Worm (Caenorhabditis elegans): ENCODE data around the gene T28A8.5.

The T28A8.5 gene

ce11 chrIII:13464493-13465362, 36.7 kb upstream of the T28A8.5 start, which contains the start of gene kel-3:
Gene kel-3, plus strand, starts transcription at chrIII:13464820.
- peak; percentile 33 for TF ChIP-seq nhr-10 (tag; optimal IDR thresholded peaks at IDR 0.05)
- peak; percentile 63 for TF ChIP-seq zag-1 (tag; optimal IDR thresholded peaks at IDR 0.05)
- TF ChIP-seq nhr-25 (tag; optimal IDR thresholded peaks at IDR 0.05), result peak; percentile 53
- TF ChIP-seq sma-9 (GFP tag; optimal IDR thresholded peaks at IDR 0.05), result peak; percentile 92
- no peak for TF ChIP-seq sma-9 (tag; optimal IDR thresholded peaks at IDR 0.05)
- no peak for TF ChIP-seq alr-1 (tag; optimal IDR thresholded peaks at IDR 0.05)
- no peak for TF ChIP-seq lin-11 (tag; optimal IDR thresholded peaks at IDR 0.05)
- peak in 1 of 2 experiments; percentile 42 for TF ChIP-seq mdl-1 (tag; optimal IDR thresholded peaks at IDR 0.05)
- no peak for TF ChIP-seq ztf-11 (tag; optimal IDR thresholded peaks at IDR 0.05)
- TF ChIP-seq dmd-4 (tag; optimal IDR thresholded peaks at IDR 0.05), result no peak
- no peak for TF ChIP-seq R02D3.7 (tag; optimal IDR thresholded peaks at IDR 0.05)
- no peak for TF ChIP-seq skn-1 (tag; optimal IDR thresholded peaks at IDR 0.05)
- TF ChIP-seq egl-27 (tag; optimal IDR thresholded peaks at IDR 0.05), result peak; percentile 28
- peak; percentile 56 for TF ChIP-seq C34F6.9 (tag; optimal IDR thresholded peaks at IDR 0.05)
- peak; percentile 14 for TF ChIP-seq unc-55 (GFP tag; optimal IDR thresholded peaks at IDR 0.05)
- TF ChIP-seq unc-62 (GFP tag; optimal IDR thresholded peaks at IDR 0.05), result no peak
- no peak for TF ChIP-seq mab-5 (tag; optimal IDR thresholded peaks at IDR 0.05)
- peak; percentile 63 for TF ChIP-seq fos-1 (tag; optimal IDR thresholded peaks at IDR 0.05)
- peak; percentile 77 for TF ChIP-seq ztf-4 (tag; optimal IDR thresholded peaks at IDR 0.05)
- 0 out of 2 replicates have a peak, but pooled peaks have one; percentile 20 for TF ChIP-seq ztf-1 (GFP tag; conservative IDR thresholded peaks at IDR 0.05)
- TF ChIP-seq nhr-12 (tag; optimal IDR thresholded peaks at IDR 0.05), result no peak
- no peak for TF ChIP-seq snpc-4 (tag; optimal IDR thresholded peaks at IDR 0.05)
- TF ChIP-seq lin-13 (GFP tag; optimal IDR thresholded peaks at IDR 0.05), result peak; percentile 69
- peak; percentile 64 for TF ChIP-seq nhr-11 (tag; optimal IDR thresholded peaks at IDR 0.05)
- peak; percentile 90 for TF ChIP-seq crh-2 (tag; optimal IDR thresholded peaks at IDR 0.05)
- no peak for TF ChIP-seq lin-39 (tag; optimal IDR thresholded peaks at IDR 0.05)
- peak; percentile 38 to 82 for TF ChIP-seq lsy-2 (tag; optimal IDR thresholded peaks at IDR 0.05)
- peak; percentile 96 for TF ChIP-seq ama-1 (optimal IDR thresholded peaks at IDR 0.05)
- TF ChIP-seq gmeb-1 (tag; optimal IDR thresholded peaks at IDR 0.05), result peak; percentile 60
- TF ChIP-seq ceh-82 (tag; optimal IDR thresholded peaks at IDR 0.05), result no peak
- TF ChIP-seq unc-39 (tag; optimal IDR thresholded peaks at IDR 0.05), result no peak
- TF ChIP-seq nhr-6 (tag; optimal IDR thresholded peaks at IDR 0.05), result peak; percentile 60
- TF ChIP-seq nhr-21 (tag; optimal IDR thresholded peaks at IDR 0.05), result peak; percentile 86
- no peak for TF ChIP-seq peb-1 (tag; optimal IDR thresholded peaks at IDR 0.05)
- TF ChIP-seq nhr-77 (tag; optimal IDR thresholded peaks at IDR 0.05), result peak; percentile 23
- peak; percentile 85 for TF ChIP-seq nhr-129 (tag; optimal IDR thresholded peaks at IDR 0.05)
- TF ChIP-seq sem-4 (tag; optimal IDR thresholded peaks at IDR 0.05), result peak; percentile 26
- peak; percentile 54 for TF ChIP-seq Y55F3AM.14 (GFP tag; optimal IDR thresholded peaks at IDR 0.05)
- TF ChIP-seq F13H6.1 (tag; optimal IDR thresholded peaks at IDR 0.05), result peak; percentile 83
- TF ChIP-seq ZK546.5 (tag; optimal IDR thresholded peaks at IDR 0.05), result peak; percentile 56
- no peak for TF ChIP-seq ceh-16 (tag; optimal IDR thresholded peaks at IDR 0.05)
- TF ChIP-seq nhr-237 (tag; optimal IDR thresholded peaks at IDR 0.05), result peak; percentile 20
- peak; percentile 53 for TF ChIP-seq blmp-1 (tag; optimal IDR thresholded peaks at IDR 0.05; ENCODE audit: insufficient read depth)
- no peak for TF ChIP-seq elt-1 (tag; optimal IDR thresholded peaks at IDR 0.05)
- TF ChIP-seq nhr-23 (tag; optimal IDR thresholded peaks at IDR 0.05), result no peak
- TF ChIP-seq sma-3 (GFP tag; optimal IDR thresholded peaks at IDR 0.05), result peak; percentile 66
- no peak for TF ChIP-seq elt-3 (tag; optimal IDR thresholded peaks at IDR 0.05)
- peak; percentile 8 for TF ChIP-seq aly-2 (tag; optimal IDR thresholded peaks at IDR 0.05)
- TF ChIP-seq mbf-1 (tag; optimal IDR thresholded peaks at IDR 0.05), result no peak

Measured in whole organism, L2 larva.